Worm (Caenorhabditis elegans): ENCODE results near the gene atg-9.

atg-9 gene

DNA sequence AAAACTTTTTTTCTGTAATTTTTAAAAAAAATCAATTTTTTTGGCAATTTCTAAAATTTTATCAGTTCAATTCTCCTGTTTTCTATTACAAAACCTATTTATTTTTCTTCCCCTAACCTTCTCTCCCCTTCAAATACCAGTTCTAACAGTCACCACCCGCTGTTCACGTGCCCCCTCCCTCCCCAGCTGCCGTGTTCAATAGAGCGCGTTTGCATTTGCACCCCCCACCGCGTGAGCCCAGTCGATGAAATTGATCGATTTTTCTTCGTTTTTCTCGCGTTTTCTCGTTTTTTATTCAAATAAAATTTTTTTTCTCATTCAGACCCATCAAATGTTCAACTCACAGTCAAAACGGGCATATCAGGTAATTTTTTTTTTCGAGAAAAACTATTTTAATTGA, at the start of gene atg-9:
Gene atg-9 (plus strand): TSS at position 332 of the 400 bp plus-strand sequence.
- TF ChIP-seq W03F9.2 (tag; optimal IDR thresholded peaks at IDR 0.05) (peak; percentile 63), dao-5 (tag; optimal IDR thresholded peaks at IDR 0.05) (no peak)

DNA sequence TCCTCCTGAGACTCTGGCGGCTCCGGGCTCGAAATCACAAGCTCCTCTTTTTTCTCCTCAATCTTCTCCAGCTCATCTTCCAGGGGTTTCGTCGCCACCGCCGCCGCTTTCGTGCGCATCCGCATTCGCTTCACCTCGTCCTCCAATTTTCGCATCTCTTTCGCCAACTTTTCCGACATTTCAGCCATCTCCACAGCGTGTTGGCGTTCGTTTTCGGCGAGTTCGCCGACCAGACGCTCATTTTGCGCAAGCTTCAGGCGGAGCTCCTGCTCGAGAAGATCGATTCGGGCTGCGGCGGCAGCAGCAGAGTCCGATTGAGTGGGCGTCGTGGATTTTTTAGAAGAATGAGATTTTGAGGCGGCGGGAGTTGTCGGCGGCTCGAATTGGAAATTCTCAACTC, 45.9 kb upstream of the atg-9 start:
- no peak for TF ChIP-seq W03F9.2 (tag; optimal IDR thresholded peaks at IDR 0.05)
- TF ChIP-seq dao-5 (tag; optimal IDR thresholded peaks at IDR 0.05): no peak
- TF ChIP-seq him-1 (tag; optimal IDR thresholded peaks at IDR 0.05): no peak

DNA sequence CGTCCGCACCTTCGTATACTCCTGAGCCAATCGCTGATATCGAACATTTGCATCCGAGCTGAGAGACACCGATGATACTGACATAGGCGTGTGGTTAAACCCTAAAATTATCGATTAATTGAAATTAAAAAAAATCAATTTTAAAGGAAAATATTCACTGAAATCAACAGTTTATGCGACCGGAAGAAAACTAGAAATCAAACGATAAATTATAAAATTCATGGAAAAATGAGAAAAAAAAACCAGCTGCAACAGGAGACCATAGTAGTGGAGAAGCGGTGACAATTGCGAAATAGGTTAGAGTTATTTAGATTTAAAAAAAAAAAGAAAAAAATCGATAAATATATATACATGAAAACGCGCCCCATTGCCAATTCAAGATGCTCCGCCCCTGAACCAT, 44.6 kb upstream of the atg-9 start, which contains the start of gene F33E11.3:
Gene F33E11.3 (minus strand): TSS at position 101 of the 400 bp plus-strand sequence.
- TF ChIP-seq him-1 (tag; optimal IDR thresholded peaks at IDR 0.05) (no peak), W03F9.2 (tag; optimal IDR thresholded peaks at IDR 0.05) (no peak), dao-5 (tag; optimal IDR thresholded peaks at IDR 0.05) (no peak)

DNA sequence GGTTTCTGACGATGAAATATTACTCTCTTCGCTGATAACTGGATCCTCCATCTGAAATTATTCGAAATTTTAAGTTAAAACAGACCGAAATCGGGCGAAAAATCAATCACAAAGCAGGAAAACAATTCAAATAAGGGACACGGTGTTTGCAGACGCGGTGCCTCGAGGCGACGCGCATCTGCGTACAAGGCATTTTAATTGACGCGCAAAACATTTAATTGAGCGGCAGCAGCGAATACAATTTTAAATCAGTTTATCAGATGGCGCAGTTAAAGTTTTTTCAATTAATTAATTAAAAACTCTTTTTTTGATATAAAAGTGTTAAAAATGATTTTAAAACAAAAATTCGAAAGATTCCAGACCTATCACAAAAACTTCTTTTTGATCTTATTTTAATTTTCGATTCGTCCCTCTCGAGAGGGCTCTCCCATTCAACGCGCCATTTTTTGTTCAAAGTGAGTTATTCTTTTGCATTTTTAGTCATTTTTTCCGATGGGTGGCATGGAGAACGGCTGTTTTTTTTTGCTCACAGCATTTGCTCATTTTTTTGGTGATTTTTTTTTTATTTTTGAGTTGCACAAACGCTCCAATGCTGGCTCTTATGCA, 37.6 kb upstream of the atg-9 start, which contains the start of gene phf-10:
Gene phf-10 (minus strand): TSS at position 81 of the 606 bp plus-strand sequence.
- no peak for TF ChIP-seq dao-5 (tag; optimal IDR thresholded peaks at IDR 0.05)
- no peak for TF ChIP-seq him-1 (tag; optimal IDR thresholded peaks at IDR 0.05)
- no peak for TF ChIP-seq W03F9.2 (tag; optimal IDR thresholded peaks at IDR 0.05)

DNA sequence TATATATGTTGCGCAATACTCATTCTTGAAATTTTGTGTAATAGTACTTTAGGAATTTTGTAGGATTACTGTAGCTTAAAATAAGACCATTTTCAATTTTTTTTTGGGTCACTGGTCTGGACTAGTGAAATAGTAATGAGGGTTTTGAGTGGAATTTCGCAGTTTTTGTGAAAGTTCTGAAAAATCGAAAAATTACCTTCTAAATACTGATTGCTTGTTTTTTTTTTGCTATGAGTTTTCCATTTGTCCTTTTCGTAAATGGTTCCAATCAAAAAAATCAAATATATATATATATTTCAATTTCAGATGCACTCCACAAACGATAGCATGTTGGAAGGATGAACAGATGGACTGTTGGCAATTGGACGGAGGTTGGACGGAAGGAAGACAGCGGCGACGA, 36.8 kb upstream of the atg-9 start, which contains the start of gene nhr-15:
Gene nhr-15 (plus strand): TSS at position 301 of the 400 bp plus-strand sequence.
- TF ChIP-seq him-1 (tag; optimal IDR thresholded peaks at IDR 0.05) (no peak), dao-5 (tag; optimal IDR thresholded peaks at IDR 0.05) (no peak), W03F9.2 (tag; optimal IDR thresholded peaks at IDR 0.05) (no peak)

DNA sequence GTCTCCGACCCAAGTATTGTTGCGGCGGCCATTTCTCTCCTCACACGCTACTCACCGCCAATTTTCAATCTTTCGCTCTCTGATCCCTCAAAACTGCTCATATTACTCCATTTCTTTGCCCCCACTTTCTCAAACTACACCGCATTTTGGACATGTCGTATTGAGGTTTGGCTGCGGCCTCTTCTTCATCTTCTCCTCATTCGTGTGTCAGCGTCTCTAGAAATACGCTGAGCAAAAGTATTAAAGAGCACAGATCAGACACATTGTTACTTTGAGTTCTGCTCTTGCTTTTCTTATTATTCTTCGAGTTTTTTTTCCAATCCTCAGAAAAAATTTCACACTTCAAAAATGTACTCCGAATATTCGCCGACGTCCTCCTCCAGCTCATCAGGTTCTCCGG, 29.2 kb upstream of the atg-9 start:
- TF ChIP-seq dao-5 (tag; optimal IDR thresholded peaks at IDR 0.05): no peak
- TF ChIP-seq him-1 (tag; optimal IDR thresholded peaks at IDR 0.05): no peak
- TF ChIP-seq W03F9.2 (tag; optimal IDR thresholded peaks at IDR 0.05): no peak

DNA sequence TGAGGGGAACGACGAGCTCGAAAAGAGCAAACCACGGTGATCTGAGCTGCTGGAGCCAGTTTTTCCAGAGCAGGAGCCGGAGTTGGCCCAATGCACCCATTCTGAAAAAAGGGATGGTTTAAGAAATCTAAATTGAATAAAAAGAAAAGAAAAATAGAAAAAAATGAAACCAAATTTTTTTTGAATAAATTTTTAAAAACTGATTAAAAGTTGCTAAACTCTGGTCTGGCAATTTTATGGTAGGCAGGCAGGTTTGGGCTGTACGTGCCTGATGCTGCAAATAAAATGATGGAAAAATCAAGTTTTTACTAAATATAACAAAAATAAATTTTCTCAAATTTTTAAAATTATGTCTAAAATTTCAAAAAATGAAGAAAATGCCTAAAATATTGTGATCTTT, 18.6 kb upstream of the atg-9 start, which contains the start of gene abt-4:
Gene abt-4 (minus strand): TSS at position 101 of the 400 bp plus-strand sequence.
- no peak for TF ChIP-seq W03F9.2 (tag; optimal IDR thresholded peaks at IDR 0.05)
- no peak for TF ChIP-seq dao-5 (tag; optimal IDR thresholded peaks at IDR 0.05)
- no peak for TF ChIP-seq him-1 (tag; optimal IDR thresholded peaks at IDR 0.05)

DNA sequence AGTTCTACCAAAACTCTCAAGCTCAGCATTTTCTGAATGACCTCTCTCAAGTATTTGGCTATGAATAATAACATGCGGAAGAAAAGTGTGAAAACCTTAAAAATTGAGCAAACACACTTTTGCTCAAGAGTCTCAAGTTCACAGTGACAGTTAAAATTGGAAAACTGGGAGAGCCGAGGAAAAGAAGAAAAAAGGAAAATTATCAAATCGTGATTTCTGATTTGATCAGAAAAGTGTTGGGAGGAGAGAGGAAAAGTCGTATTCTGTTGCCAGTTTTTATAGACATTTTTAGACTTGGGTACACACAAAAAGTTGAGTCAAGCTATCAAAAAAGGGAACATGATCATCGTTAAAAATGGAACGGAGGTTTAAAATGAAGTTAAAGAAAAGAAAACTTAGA, 17.9 kb upstream of the atg-9 start:
- TF ChIP-seq dao-5 (tag; optimal IDR thresholded peaks at IDR 0.05) (no peak), W03F9.2 (tag; optimal IDR thresholded peaks at IDR 0.05) (no peak), him-1 (tag; optimal IDR thresholded peaks at IDR 0.05) (no peak)

DNA sequence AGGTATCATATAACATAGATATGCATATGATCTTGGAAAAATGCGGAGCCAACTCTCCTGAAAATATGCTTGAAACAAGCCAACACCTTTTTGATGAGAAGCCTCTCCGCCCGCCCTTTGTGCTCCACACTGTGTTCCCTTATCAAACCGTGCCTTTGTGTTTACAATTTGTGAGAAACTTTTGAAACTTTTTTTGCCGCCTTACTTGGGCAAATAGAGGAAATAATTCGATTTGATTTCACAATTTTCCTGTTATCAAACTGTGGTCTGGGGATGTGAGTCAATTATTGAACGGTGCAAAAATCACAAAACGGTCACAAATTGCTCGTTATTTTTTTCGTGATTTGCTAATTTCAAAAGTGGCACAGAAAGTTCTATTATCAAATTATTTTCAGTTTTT, 16.6 kb upstream of the atg-9 start:
- TF ChIP-seq dao-5 (tag; optimal IDR thresholded peaks at IDR 0.05): no peak
- TF ChIP-seq W03F9.2 (tag; optimal IDR thresholded peaks at IDR 0.05): no peak
- no peak for TF ChIP-seq him-1 (tag; optimal IDR thresholded peaks at IDR 0.05)

DNA sequence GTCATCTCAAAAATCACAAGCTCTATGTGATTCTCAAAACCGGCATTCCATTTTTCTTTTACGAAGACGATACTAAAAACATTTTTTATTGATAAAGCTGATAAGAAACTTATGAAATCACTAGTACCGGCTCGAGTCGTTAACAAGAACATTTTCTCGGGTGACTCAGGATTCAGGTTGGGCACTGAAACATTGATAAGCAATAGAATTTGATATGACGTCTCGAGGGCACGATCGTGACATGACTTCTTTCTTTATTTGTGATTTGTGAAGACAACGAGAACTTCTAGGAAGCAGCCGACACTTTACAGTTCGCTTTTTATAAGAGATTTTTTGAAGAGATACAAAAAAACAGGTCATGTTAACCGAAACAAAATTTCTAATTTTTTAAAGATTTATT, 15.5 kb upstream of the atg-9 start:
- TF ChIP-seq dao-5 (tag; optimal IDR thresholded peaks at IDR 0.05) (no peak), him-1 (tag; optimal IDR thresholded peaks at IDR 0.05) (no peak), W03F9.2 (tag; optimal IDR thresholded peaks at IDR 0.05) (no peak)

DNA sequence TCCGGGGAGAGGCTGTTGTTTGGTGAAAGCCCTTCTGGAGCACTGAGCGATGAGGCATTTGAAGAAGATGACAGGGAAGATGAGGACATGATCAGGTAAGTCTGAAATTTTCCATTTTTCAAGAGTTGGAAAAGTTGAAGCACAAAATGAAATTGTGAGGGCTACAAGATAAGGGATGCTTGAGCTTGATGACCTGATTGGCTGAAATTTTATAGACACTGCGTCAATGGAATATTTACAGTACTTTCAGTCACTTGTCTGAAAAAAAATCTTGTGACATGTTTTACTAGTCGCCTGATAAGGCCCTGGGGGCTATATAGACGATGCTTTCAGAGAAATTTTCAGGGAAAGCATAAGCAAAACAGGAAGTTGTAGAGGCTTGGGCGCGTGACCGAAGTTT, 12.8 kb upstream of the atg-9 start, which contains the start of gene dmd-8:
Gene dmd-8 (minus strand): TSS at position 101 of the 400 bp plus-strand sequence.
- TF ChIP-seq dao-5 (tag; optimal IDR thresholded peaks at IDR 0.05) (no peak), him-1 (tag; optimal IDR thresholded peaks at IDR 0.05) (no peak), W03F9.2 (tag; optimal IDR thresholded peaks at IDR 0.05) (no peak)

DNA sequence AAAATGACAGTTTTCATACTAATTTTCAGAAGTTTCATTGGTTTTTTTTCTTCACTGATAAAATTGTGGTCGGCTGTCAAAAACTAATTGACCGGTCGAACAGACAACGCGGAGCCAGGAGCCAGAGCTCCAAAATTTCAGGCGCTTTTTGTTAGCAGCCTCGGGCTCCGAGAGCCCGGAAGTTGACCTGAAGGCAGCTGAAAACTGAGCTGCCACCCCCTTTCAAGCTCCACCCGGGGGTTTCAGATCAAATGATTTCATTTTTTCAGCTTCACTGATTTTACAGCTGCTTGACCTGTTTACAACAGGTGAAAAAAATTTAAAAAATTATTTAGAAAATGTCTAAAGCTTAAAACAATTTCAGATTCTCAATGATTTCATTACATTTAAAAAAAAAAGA, 6.8 kb upstream of the atg-9 start:
- TF ChIP-seq dao-5 (tag; optimal IDR thresholded peaks at IDR 0.05): no peak
- no peak for TF ChIP-seq W03F9.2 (tag; optimal IDR thresholded peaks at IDR 0.05)
- TF ChIP-seq him-1 (tag; optimal IDR thresholded peaks at IDR 0.05): no peak

DNA sequence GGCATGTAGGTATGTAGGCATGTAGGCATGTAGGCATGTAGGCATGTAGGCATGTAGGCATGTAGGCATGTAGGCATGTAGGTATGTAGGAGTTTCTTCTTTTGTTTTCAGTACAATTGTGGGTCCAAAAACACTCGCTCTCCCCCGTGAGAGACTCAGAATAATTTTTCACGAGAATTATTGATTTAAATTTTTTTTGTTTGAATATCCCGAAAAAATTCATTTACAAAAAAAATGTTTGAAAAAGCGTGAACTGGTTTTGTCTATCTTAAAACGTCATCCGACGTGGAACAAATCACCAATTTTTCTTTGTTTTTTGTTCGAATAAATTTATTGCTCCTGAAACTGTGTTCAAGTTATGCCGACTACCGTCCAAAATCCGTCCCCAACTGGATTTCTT, 6.1 kb upstream of the atg-9 start, which contains the start of gene wago-10:
Gene wago-10 (plus strand): TSS at position 301 of the 400 bp plus-strand sequence.
- TF ChIP-seq W03F9.2 (tag; optimal IDR thresholded peaks at IDR 0.05) (no peak), dao-5 (tag; optimal IDR thresholded peaks at IDR 0.05) (no peak), him-1 (tag; optimal IDR thresholded peaks at IDR 0.05) (no peak)

DNA sequence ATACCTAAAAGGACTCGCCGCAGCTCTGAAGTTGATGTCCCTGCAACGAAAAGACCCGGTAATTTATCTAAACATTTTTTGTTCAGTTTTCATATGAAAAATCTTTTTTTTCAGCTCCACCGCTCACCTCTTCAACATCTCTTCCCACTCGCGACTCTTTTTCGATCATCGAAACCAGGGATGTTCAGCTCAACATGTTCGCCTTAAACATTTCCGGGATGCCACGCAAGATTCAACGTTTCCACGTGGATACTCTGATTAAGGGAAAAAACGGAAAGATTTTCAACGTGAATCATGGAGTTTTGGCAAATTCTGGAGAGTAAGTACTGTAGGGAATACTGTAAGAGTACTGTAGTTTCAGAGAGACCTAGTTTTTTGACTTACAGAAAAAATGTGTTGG, 5.6 kb upstream of the atg-9 start:
- TF ChIP-seq dao-5 (tag; optimal IDR thresholded peaks at IDR 0.05) (no peak), him-1 (tag; optimal IDR thresholded peaks at IDR 0.05) (no peak), W03F9.2 (tag; optimal IDR thresholded peaks at IDR 0.05) (no peak)

DNA sequence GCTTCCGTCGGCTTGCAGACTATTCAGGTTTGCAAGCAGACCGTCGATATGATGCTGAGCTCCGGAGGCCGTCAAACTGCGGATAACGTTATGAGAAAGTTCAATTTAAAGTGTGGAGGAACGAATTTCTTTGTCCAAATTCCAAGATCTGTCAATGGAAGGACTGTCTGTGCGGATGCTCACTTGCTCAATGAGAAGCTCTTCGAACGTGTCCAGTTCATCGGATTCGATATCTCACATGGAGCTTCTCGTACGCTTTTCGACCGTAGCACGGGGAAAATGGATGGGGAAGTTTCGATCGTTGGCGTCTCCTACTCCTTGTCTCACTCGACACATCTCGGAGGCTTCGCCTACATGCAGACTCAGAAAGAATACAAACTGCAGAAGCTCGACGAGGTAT, 3.2 kb upstream of the atg-9 start:
- TF ChIP-seq dao-5 (tag; optimal IDR thresholded peaks at IDR 0.05) (no peak), him-1 (tag; optimal IDR thresholded peaks at IDR 0.05) (no peak), W03F9.2 (tag; optimal IDR thresholded peaks at IDR 0.05) (no peak)
